Worm (Caenorhabditis elegans) whole organism, late embryonic: ENCODE results near the gene cpt-5.

Experiments
- C38D4.7 ChIP-seq: fragments of 200-800 bp; sonication (Bioruptor generic); optimal IDR thresholded peaks from 2 replicates; lab custom pipeline; 2018; ENCODE audit warnings: mild to moderate bottlenecking, missing genetic modification characterization, moderate library complexity, missing compliant biosample characterization
- F13H6.1 ChIP-seq: sonication (generic microtip); optimal IDR thresholded peaks from 2 replicates; lab custom pipeline; 2016; ENCODE audit warnings: missing genetic modification characterization, missing compliant biosample characterization
- K02D7.2 ChIP-seq: sonication (generic microtip); optimal IDR thresholded peaks from 2 replicates; lab custom pipeline; 2017; ENCODE audit warnings: mild to moderate bottlenecking, missing genetic modification characterization, missing compliant biosample characterization
- K09A11.1 ChIP-seq: sonication (generic microtip); optimal IDR thresholded peaks from 2 replicates; lab custom pipeline; 2017; ENCODE audit warnings: antibody characterized with exemption, mild to moderate bottlenecking, missing genetic modification characterization, missing compliant biosample characterization; ENCODE audit not compliant: insufficient read depth
- Y22D7AL.16 ChIP-seq: sonication (generic microtip); optimal IDR thresholded peaks from 2 replicates; lab custom pipeline; 2016; ENCODE audit warnings: missing genetic modification characterization, missing compliant biosample characterization
- ceh-14 ChIP-seq: sonication (generic microtip); optimal IDR thresholded peaks from 2 replicates; lab custom pipeline; 2016; ENCODE audit warnings: missing genotype, missing genetic modification characterization, missing compliant biosample characterization
- ceh-19 ChIP-seq: fragments of 200-800 bp; sonication (Bioruptor generic); optimal IDR thresholded peaks from 2 replicates; lab custom pipeline; 2018; ENCODE audit warnings: mild to moderate bottlenecking, missing genetic modification characterization, missing compliant biosample characterization
- ceh-2 ChIP-seq: sonication (generic microtip); optimal IDR thresholded peaks from 2 replicates; lab custom pipeline; 2016; ENCODE audit warnings: missing genotype, missing genetic modification characterization, missing compliant biosample characterization
- ceh-22 ChIP-seq: sonication (generic microtip); optimal IDR thresholded peaks from 2 replicates; lab custom pipeline; 2017; ENCODE audit warnings: missing biosample characterization, missing genetic modification characterization
- ceh-24 ChIP-seq: sonication (generic microtip); optimal IDR thresholded peaks from 2 replicates; lab custom pipeline; 2016; ENCODE audit warnings: mild to moderate bottlenecking, missing genetic modification characterization, missing compliant biosample characterization
- ceh-30 ChIP-seq: fragments of 150-350 bp; optimal IDR thresholded peaks from 2 replicates; lab custom pipeline; 2014; ENCODE audit warnings: missing biosample characterization, missing genetic modification characterization
- ceh-31 ChIP-seq: sonication (generic microtip); optimal IDR thresholded peaks from 2 replicates; lab custom pipeline; 2016; ENCODE audit warnings: missing genetic modification characterization, missing compliant biosample characterization
- ceh-48 ChIP-seq: sonication (generic microtip); optimal IDR thresholded peaks from 2 replicates; lab custom pipeline; 2016; ENCODE audit warnings: missing genetic modification characterization, inconsistent platforms, missing compliant biosample characterization
- ceh-6 ChIP-seq: fragments of 200-800 bp; sonication (Bioruptor generic); optimal IDR thresholded peaks from 2 replicates; lab custom pipeline; 2018; ENCODE audit warnings: mild to moderate bottlenecking, missing genetic modification characterization, missing compliant biosample characterization
- che-1 ChIP-seq: sonication (generic microtip); optimal IDR thresholded peaks from 2 replicates; lab custom pipeline; 2016; ENCODE audit warnings: mild to moderate bottlenecking, missing genetic modification characterization, missing compliant biosample characterization
- dmd-4 ChIP-seq: sonication (generic microtip); optimal IDR thresholded peaks from 2 replicates; lab custom pipeline; 2016; ENCODE audit warnings: borderline replicate concordance, missing genetic modification characterization, missing compliant biosample characterization
- elt-4 ChIP-seq: sonication (generic microtip); optimal IDR thresholded peaks from 2 replicates; lab custom pipeline; 2016; ENCODE audit warnings: missing genetic modification characterization, missing compliant biosample characterization
- ets-4 ChIP-seq: sonication (generic microtip); optimal IDR thresholded peaks from 2 replicates; lab custom pipeline; 2016; ENCODE audit warnings: missing genetic modification characterization, missing compliant biosample characterization
- eyg-1 ChIP-seq: sonication (generic microtip); optimal IDR thresholded peaks from 2 replicates; lab custom pipeline; 2016; ENCODE audit warnings: missing genotype, missing genetic modification characterization, missing compliant biosample characterization
- fax-1 ChIP-seq: sonication (generic microtip); optimal IDR thresholded peaks from 2 replicates; lab custom pipeline; 2016; ENCODE audit warnings: missing genotype, missing genetic modification characterization, missing compliant biosample characterization
- fkh-10 ChIP-seq: fragments of 150-350 bp; optimal IDR thresholded peaks from 2 replicates; lab custom pipeline; 2014; ENCODE audit warnings: missing biosample characterization, missing genetic modification reagents, missing genetic modification characterization
- fkh-6 ChIP-seq: sonication (generic microtip); optimal IDR thresholded peaks from 2 replicates; lab custom pipeline; 2016; ENCODE audit warnings: missing genetic modification characterization, missing compliant biosample characterization
- hlh-13 ChIP-seq: fragments of 200-800 bp; sonication (Bioruptor generic); optimal IDR thresholded peaks from 2 replicates; lab custom pipeline; 2018; ENCODE audit warnings: mild to moderate bottlenecking, missing genetic modification characterization, missing compliant biosample characterization
- hlh-15 ChIP-seq: sonication (generic microtip); optimal IDR thresholded peaks from 2 replicates; lab custom pipeline; 2016; ENCODE audit warnings: missing genetic modification characterization, missing compliant biosample characterization
- hlh-30 ChIP-seq: sonication (generic microtip); optimal IDR thresholded peaks from 2 replicates; lab custom pipeline; 2017; ENCODE audit warnings: antibody characterized with exemption, missing genetic modification characterization, missing compliant biosample characterization; ENCODE audit not compliant: insufficient read depth
- hlh-6 ChIP-seq: sonication (generic microtip); optimal IDR thresholded peaks from 2 replicates; lab custom pipeline; 2016; ENCODE audit warnings: missing genotype, missing genetic modification characterization, missing compliant biosample characterization
- lim-6 ChIP-seq: sonication (generic microtip); optimal IDR thresholded peaks from 2 replicates; lab custom pipeline; 2016; ENCODE audit warnings: missing genetic modification characterization, missing compliant biosample characterization
- madf-2 ChIP-seq: sonication (generic microtip); optimal IDR thresholded peaks from 2 replicates; lab custom pipeline; 2017; ENCODE audit warnings: missing genetic modification characterization, missing compliant biosample characterization
- mec-3 ChIP-seq: sonication (generic microtip); optimal IDR thresholded peaks from 2 replicates; lab custom pipeline; 2016; ENCODE audit warnings: borderline replicate concordance, missing genetic modification characterization, missing compliant biosample characterization
- nfya-1 ChIP-seq: sonication (generic microtip); optimal IDR thresholded peaks from 2 replicates; lab custom pipeline; 2017; ENCODE audit warnings: missing genetic modification characterization, mild to moderate bottlenecking, missing compliant biosample characterization, antibody characterized with exemption, moderate library complexity
- nhr-11 ChIP-seq: fragments of 150-350 bp; optimal IDR thresholded peaks from 2 replicates; lab custom pipeline; 2014; ENCODE audit warnings: missing biosample characterization, missing genetic modification characterization
- odd-2 ChIP-seq: sonication (generic microtip); optimal IDR thresholded peaks from 2 replicates; lab custom pipeline; 2017; ENCODE audit warnings: antibody characterized with exemption, mild to moderate bottlenecking, missing genetic modification characterization, missing compliant biosample characterization
- pag-3 ChIP-seq: sonication (generic microtip); optimal IDR thresholded peaks from 2 replicates; lab custom pipeline; 2016; ENCODE audit warnings: missing compliant biosample characterization, missing genetic modification characterization, borderline replicate concordance
- pat-9 ChIP-seq: fragments of 200-800 bp; sonication (Bioruptor generic); optimal IDR thresholded peaks from 2 replicates; lab custom pipeline; 2018; ENCODE audit warnings: mild to moderate bottlenecking, missing genetic modification characterization, moderate library complexity, missing compliant biosample characterization
- ref-2 ChIP-seq: sonication (generic microtip); optimal IDR thresholded peaks from 2 replicates; lab custom pipeline; 2016; ENCODE audit warnings: missing genetic modification characterization, missing compliant biosample characterization
- rnt-1 ChIP-seq: sonication (generic microtip); optimal IDR thresholded peaks from 2 replicates; lab custom pipeline; 2016; ENCODE audit warnings: missing genetic modification characterization, missing compliant biosample characterization
- syd-9 ChIP-seq: sonication (generic microtip); optimal IDR thresholded peaks from 2 replicates; lab custom pipeline; 2016; ENCODE audit warnings: mild to moderate bottlenecking, missing genetic modification characterization, moderate library complexity, missing compliant biosample characterization
- unc-3 ChIP-seq, 2 experiments: fragments of 200-800 bp in 1 of 2; sonication (Bioruptor generic) in 1 of 2; sonication (generic microtip) in 1 of 2; conservative IDR thresholded peaks in 1 of 2; optimal IDR thresholded peaks in 1 of 2; 2 replicates each; pipeline versions ENCODE4 v1.3.6 to Lab custom; 2016 to 2022; ENCODE audit warnings: missing compliant biosample characterization in 2 of 2, missing genetic modification characterization in 2 of 2, missing genetic modification reagents in 1 of 2
- unc-42 ChIP-seq: sonication (generic microtip); optimal IDR thresholded peaks from 2 replicates; lab custom pipeline; 2016; ENCODE audit warnings: missing genotype, missing genetic modification characterization, missing compliant biosample characterization
- unc-55 ChIP-seq: sonication (generic microtip); optimal IDR thresholded peaks from 2 replicates; lab custom pipeline; 2017; ENCODE audit warnings: missing biosample characterization, missing genetic modification reagents, missing genetic modification characterization
- ztf-16 ChIP-seq: sonication (generic microtip); optimal IDR thresholded peaks from 2 replicates; lab custom pipeline; 2017; ENCODE audit warnings: missing genetic modification characterization, missing compliant biosample characterization

The cpt-5 gene

DNA sequence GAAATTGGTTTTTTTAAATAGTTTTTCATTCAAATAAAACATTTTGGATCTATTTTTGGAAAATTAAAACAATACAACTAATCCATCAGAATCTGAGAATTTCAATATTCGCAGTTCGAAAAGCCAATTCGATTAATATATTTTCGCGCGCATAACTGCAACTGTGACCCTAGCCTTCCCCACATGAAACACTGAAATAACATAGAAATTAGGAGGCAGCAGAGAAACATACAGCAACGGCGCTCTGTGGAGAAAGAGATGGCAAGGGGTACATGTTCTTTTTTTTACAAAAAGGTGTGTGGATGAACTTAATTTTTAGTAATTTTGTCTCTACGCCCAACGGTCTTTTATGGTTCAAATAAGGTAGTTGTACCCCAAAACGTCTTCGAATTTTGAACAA is 7.2 kb downstream of the cpt-5 start:
- TF ChIP-seq ztf-16 (tag; lab: Kevin White, UChicago): no peak
- TF ChIP-seq ceh-2: no peak
- TF ChIP-seq unc-42: peak; percentile 18
- TF ChIP-seq fax-1 (tag; lab: Kevin White, UChicago): no peak
- TF ChIP-seq, all 69 proteins: peak for 1

ce11 chrV:13880607-13881006 is 7.6 kb downstream of the cpt-5 start, which contains the start of gene T22G5.3:
Gene T22G5.3 (plus strand): TSS chrV:13880907.
- TF ChIP-seq eyg-1 (tag; lab: Kevin White, UChicago) (no peak), K09A11.1 (tag; lab: Kevin White, UChicago) (no peak), nhr-11 (no peak), ceh-31 (no peak), ceh-24 (tag; lab: Kevin White, UChicago) (no peak), pag-3 (tag; lab: Kevin White, UChicago) (no peak), ceh-19 (GFP tag; lab: Kevin White, UChicago) (no peak), fkh-6 (tag; lab: Kevin White, UChicago) (no peak), hlh-15 (no peak), dmd-4 (tag; lab: Kevin White, UChicago) (no peak), ets-4 (tag; lab: Kevin White, UChicago) (no peak), elt-4 (tag; lab: Kevin White, UChicago) (no peak), odd-2 (tag; lab: Kevin White, UChicago) (no peak), syd-9 (no peak), madf-2 (no peak), fkh-10 (GFP tag; lab: Kevin White, UChicago) (no peak)

DNA sequence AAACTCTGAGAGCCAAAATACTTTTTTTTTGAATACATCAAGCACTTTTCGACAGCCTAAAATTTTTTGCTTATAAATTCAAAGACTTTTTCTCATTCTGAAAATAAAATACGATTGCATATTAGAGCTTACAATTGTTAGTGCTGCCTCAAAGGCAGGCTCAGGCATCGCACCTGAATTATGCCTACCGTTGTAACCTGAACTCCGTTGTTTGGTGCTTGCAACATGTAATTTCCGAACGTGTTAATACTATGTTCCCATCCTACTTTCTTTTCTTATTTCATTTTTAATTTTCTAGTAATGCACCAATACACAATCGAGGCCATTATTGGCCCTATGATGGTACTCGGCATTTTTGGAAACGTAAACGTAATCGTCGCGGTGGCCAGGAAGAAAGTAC is 14.4 kb downstream of the cpt-5 start, which contains the start of gene srsx-19:
Gene srsx-19 (plus strand): TSS at position 301 of the 400 bp plus-strand sequence.
- no peak for TF ChIP-seq ceh-6 (GFP tag; lab: Kevin White, UChicago)
- TF ChIP-seq Y22D7AL.16 (tag; lab: Kevin White, UChicago): no peak
- TF ChIP-seq K09A11.1 (tag; lab: Kevin White, UChicago): no peak
- TF ChIP-seq hlh-15: no peak
- TF ChIP-seq fkh-6 (tag; lab: Kevin White, UChicago): no peak
- TF ChIP-seq ceh-2: no peak
- TF ChIP-seq K02D7.2: no peak
- no peak for TF ChIP-seq nfya-1 (tag; lab: Kevin White, UChicago)
- TF ChIP-seq hlh-13 (GFP tag; lab: Kevin White, UChicago): no peak
- no peak for TF ChIP-seq lim-6 (tag; lab: Kevin White, UChicago)
- TF ChIP-seq ceh-14 (tag; lab: Kevin White, UChicago): no peak
- TF ChIP-seq ref-2 (tag; lab: Kevin White, UChicago): no peak
- TF ChIP-seq eyg-1 (tag; lab: Kevin White, UChicago): no peak
- no peak for TF ChIP-seq pat-9 (tag; lab: Kevin White, UChicago)
- TF ChIP-seq ceh-30 (tag; lab: Kevin White, UChicago): no peak

DNA sequence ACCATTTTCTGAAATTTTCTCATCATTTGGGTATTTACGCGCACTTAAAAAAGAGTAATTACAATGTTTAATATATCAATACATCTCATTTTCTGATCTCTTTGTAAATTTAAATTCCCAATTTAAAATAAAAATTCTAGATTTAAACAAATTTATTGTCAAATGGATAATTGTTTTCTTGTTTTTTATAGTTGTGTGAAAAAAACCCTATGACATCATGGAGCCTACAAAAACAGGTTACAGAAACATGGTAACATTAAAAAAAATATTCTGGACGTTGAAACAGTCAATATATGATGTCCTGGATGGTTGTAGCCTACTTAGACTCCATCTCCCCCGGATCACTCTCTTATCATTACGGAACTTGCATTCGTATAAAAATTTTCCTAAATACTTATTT is 16.5 kb downstream of the cpt-5 start, which contains the start of gene spp-12:
Gene spp-12 (plus strand): TSS at position 301 of the 400 bp plus-strand sequence.
- TF ChIP-seq mec-3 (tag; lab: Kevin White, UChicago) (no peak), che-1 (tag; lab: Kevin White, UChicago) (no peak), syd-9 (no peak), rnt-1 (no peak), hlh-6 (tag; lab: Kevin White, UChicago) (no peak), hlh-30 (tag; lab: Kevin White, UChicago) (no peak), ceh-48 (no peak), F13H6.1 (tag; lab: Kevin White, UChicago) (no peak), fkh-6 (tag; lab: Kevin White, UChicago) (no peak), unc-3 (GFP tag; conservative IDR thresholded peaks at IDR 0.05; lab: Robert Waterston, UW) (no peak), unc-3 (tag; optimal IDR thresholded peaks at IDR 0.05; lab: Kevin White, UChicago) (no peak), ceh-22 (tag; lab: Kevin White, UChicago) (no peak), C38D4.7 (GFP tag; lab: Kevin White, UChicago) (no peak), unc-55 (GFP tag; lab: Kevin White, UChicago) (no peak), odd-2 (tag; lab: Kevin White, UChicago) (no peak)
